Worm (Caenorhabditis elegans): ENCODE data around the gene ZC404.2.
A peak's percentile ranks its signal among the peaks of the same experiment; 100 is the strongest.

Gene ZC404.2

ce11 chrV:6830755-6831227 is 43.0 kb downstream of the ZC404.2 start, which contains the start of gene col-142:
Gene col-142, plus strand, starts transcription at chrV:6831177.
- TF ChIP-seq nhr-23 (tag; optimal IDR thresholded peaks at IDR 0.05) = peak; percentile 54
- TF ChIP-seq elt-3 (tag; optimal IDR thresholded peaks at IDR 0.05) = no peak

ce11 chrV:6831539-6831938 is 43.8 kb downstream of the ZC404.2 start:
- TF ChIP-seq ama-1 (optimal IDR thresholded peaks at IDR 0.05) = no peak
- TF ChIP-seq skn-1 (tag; optimal IDR thresholded peaks at IDR 0.05) = no peak
- TF ChIP-seq tbx-2 (tag; optimal IDR thresholded peaks at IDR 0.05) = no peak
- TF ChIP-seq nhr-25 (tag; optimal IDR thresholded peaks at IDR 0.05) = no peak
- no peak for TF ChIP-seq aly-2 (tag; optimal IDR thresholded peaks at IDR 0.05)
- TF ChIP-seq ztf-4 (tag; optimal IDR thresholded peaks at IDR 0.05) = no peak
- no peak for TF ChIP-seq lsy-12 (tag; optimal IDR thresholded peaks at IDR 0.05)
- TF ChIP-seq zag-1 (tag; optimal IDR thresholded peaks at IDR 0.05) = no peak
- no peak for TF ChIP-seq mml-1 (tag; optimal IDR thresholded peaks at IDR 0.05)
- no peak for TF ChIP-seq ZK546.5 (tag; optimal IDR thresholded peaks at IDR 0.05)

DNA sequence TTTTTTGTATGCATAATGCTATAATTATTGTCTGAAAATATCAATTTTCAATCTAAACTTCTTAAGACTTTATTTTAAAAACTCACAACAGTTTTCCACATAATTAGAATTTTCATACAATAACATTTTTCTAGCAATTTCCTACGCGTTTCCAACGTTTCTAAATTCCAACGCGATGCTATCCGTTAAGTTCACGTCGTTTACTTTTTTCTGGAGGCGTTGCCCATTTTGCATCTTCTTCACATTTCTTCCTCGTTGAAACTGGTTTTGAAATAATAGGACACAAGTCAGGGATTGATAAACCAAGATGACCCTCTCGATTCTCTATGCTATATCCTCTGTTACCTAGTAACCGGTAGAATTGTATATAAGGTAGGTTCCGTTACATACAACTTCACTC is 47.5 kb downstream of the ZC404.2 start, which contains the start of the genes T15B7.14 and col-143:
Gene T15B7.14, minus strand, starts transcription at position 101 of the 400 bp plus-strand sequence.
Gene col-143, plus strand, starts transcription at position 394 of the 400 bp plus-strand sequence.
- TF ChIP-seq fkh-10 (GFP tag; optimal IDR thresholded peaks at IDR 0.05) = no peak
- TF ChIP-seq lin-39 (tag; optimal IDR thresholded peaks at IDR 0.05) = no peak
- TF ChIP-seq nhr-12 (tag; optimal IDR thresholded peaks at IDR 0.05) = no peak
- no peak for TF ChIP-seq elt-1 (tag; optimal IDR thresholded peaks at IDR 0.05)
- TF ChIP-seq egl-27 (tag; optimal IDR thresholded peaks at IDR 0.05) = no peak
- TF ChIP-seq daf-12 (tag; optimal IDR thresholded peaks at IDR 0.05) = no peak
- no peak for TF ChIP-seq nhr-23 (tag; optimal IDR thresholded peaks at IDR 0.05)
- no peak for TF ChIP-seq nhr-67 (tag; optimal IDR thresholded peaks at IDR 0.05)
- no peak for TF ChIP-seq elt-2 (tag; optimal IDR thresholded peaks at IDR 0.05)
- TF ChIP-seq nhr-25 (tag; optimal IDR thresholded peaks at IDR 0.05) = no peak
- no peak for TF ChIP-seq mml-1 (tag; optimal IDR thresholded peaks at IDR 0.05)
- no peak for TF ChIP-seq tbx-2 (tag; optimal IDR thresholded peaks at IDR 0.05)
- TF ChIP-seq pha-4 (tag; optimal IDR thresholded peaks at IDR 0.05) = no peak

DNA sequence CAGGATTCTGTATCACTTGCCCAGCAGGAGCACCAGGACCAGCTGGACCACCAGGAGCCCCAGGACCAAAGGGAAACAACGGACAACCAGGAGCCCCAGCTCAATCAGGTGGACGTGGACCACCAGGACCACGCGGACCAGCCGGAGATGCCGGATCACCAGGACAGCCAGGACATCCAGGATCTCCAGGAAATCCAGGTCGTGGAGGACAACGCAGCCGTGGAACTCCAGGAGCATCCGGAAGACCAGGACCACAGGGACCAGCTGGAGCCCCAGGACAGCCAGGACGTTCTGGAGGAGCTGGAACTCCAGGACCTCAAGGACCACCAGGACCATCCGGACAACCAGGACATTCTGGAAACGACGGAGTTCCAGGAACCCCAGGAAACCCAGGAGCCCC is 48.3 kb downstream of the ZC404.2 start:
- TF ChIP-seq nhr-12 (tag; optimal IDR thresholded peaks at IDR 0.05) = no peak
- no peak for TF ChIP-seq ceh-28 (tag; optimal IDR thresholded peaks at IDR 0.05)
- no peak for TF ChIP-seq lsy-12 (tag; optimal IDR thresholded peaks at IDR 0.05)
- no peak for TF ChIP-seq elt-1 (tag; optimal IDR thresholded peaks at IDR 0.05)
- no peak for TF ChIP-seq fos-1 (tag; optimal IDR thresholded peaks at IDR 0.05)
- no peak for TF ChIP-seq pha-4 (tag; optimal IDR thresholded peaks at IDR 0.05)
- no peak for TF ChIP-seq nhr-67 (tag; optimal IDR thresholded peaks at IDR 0.05)
- no peak for TF ChIP-seq mdl-1 (tag; optimal IDR thresholded peaks at IDR 0.05)
- TF ChIP-seq sea-2 (GFP tag; optimal IDR thresholded peaks at IDR 0.05) = no peak
- TF ChIP-seq jun-1 (tag; optimal IDR thresholded peaks at IDR 0.05) = no peak
- TF ChIP-seq ZK546.5 (tag; optimal IDR thresholded peaks at IDR 0.05) = no peak
- no peak for TF ChIP-seq ceh-16 (tag; optimal IDR thresholded peaks at IDR 0.05)
- no peak for TF ChIP-seq nfya-1 (tag; optimal IDR thresholded peaks at IDR 0.05; ENCODE audit: insufficient read depth)
- no peak for TF ChIP-seq R02D3.7 (tag; optimal IDR thresholded peaks at IDR 0.05)
- no peak for TF ChIP-seq pqm-1 (tag; optimal IDR thresholded peaks at IDR 0.05)
- TF ChIP-seq ztf-11 (tag; optimal IDR thresholded peaks at IDR 0.05) = no peak
- TF ChIP-seq nhr-25 (tag; optimal IDR thresholded peaks at IDR 0.05) = no peak
- no peak for TF ChIP-seq nhr-77 (tag; optimal IDR thresholded peaks at IDR 0.05)
